Fruit fly (Drosophila melanogaster) whole organism, embryonic: ENCODE measurements around the gene CG31103.

ENCODE experiments used
- ATbp ChIP-seq: fragments of 200-800 bp; sonication (Bioruptor generic); optimal IDR thresholded peaks from 2 replicates; lab custom pipeline; 2017; ENCODE audit warnings: missing biosample characterization, mild to moderate bottlenecking, missing genetic modification characterization, missing genetic modification reagents
- Abd-B ChIP-seq: fragments of 200-800 bp; sonication (Bioruptor generic); optimal IDR thresholded peaks from 2 replicates; lab custom pipeline; 2018; ENCODE audit warnings: missing biosample characterization, mild to moderate bottlenecking, missing genetic modification characterization, moderate library complexity
- CG10654 ChIP-seq: fragments of 200-800 bp; sonication (Bioruptor generic); optimal IDR thresholded peaks from 2 replicates; lab custom pipeline; 2016; ENCODE audit warnings: missing biosample characterization, missing genetic modification characterization
- CG11398 ChIP-seq: fragments of 200-800 bp; sonication (Bioruptor generic); optimal IDR thresholded peaks from 2 replicates; lab custom pipeline; 2016; ENCODE audit warnings: missing biosample characterization, missing genetic modification characterization
- CG11456 ChIP-seq: fragments of 200-800 bp; sonication (Bioruptor generic); IDR thresholded peaks from 3 replicates; pipeline ENCODE4 v1.3.6; 2022; ENCODE audit warnings: missing biosample characterization, missing genetic modification characterization
- CG12236 ChIP-seq: fragments of 200-800 bp; sonication (Bioruptor generic); optimal IDR thresholded peaks from 2 replicates; lab custom pipeline; 2016; ENCODE audit warnings: missing biosample characterization, missing genetic modification characterization
- CG12299 ChIP-seq: fragments of 200-800 bp; sonication (Bioruptor generic); optimal IDR thresholded peaks from 2 replicates; lab custom pipeline; 2018; ENCODE audit warnings: missing biosample characterization, mild to moderate bottlenecking, missing genetic modification characterization
- CG12744 ChIP-seq: fragments of 200-800 bp; sonication (Bioruptor generic); optimal IDR thresholded peaks from 2 replicates; lab custom pipeline; 2016; ENCODE audit warnings: missing biosample characterization, missing genetic modification characterization
- CG14710 ChIP-seq: fragments of 200-800 bp; sonication (Bioruptor generic); optimal IDR thresholded peaks from 3 replicates; lab custom pipeline; 2019; ENCODE audit warnings: missing biosample characterization, mild to moderate bottlenecking, missing genetic modification characterization, moderate library complexity
- CG15269 ChIP-seq: fragments of 200-800 bp; sonication (Bioruptor generic); optimal IDR thresholded peaks from 2 replicates; lab custom pipeline; 2018; ENCODE audit warnings: missing biosample characterization, mild to moderate bottlenecking, missing genetic modification characterization, moderate library complexity
- CG1602 ChIP-seq: fragments of 200-800 bp; sonication (Bioruptor generic); optimal IDR thresholded peaks from 3 replicates; lab custom pipeline; 2016; ENCODE audit warnings: missing biosample characterization, missing genetic modification characterization
- CG1647 ChIP-seq: fragments of 200-800 bp; sonication (Bioruptor generic); optimal IDR thresholded peaks from 3 replicates; lab custom pipeline; 2016; ENCODE audit warnings: missing biosample characterization, missing genetic modification characterization
- CG17829 ChIP-seq: fragments of 200-800 bp; optimal IDR thresholded peaks from 2 replicates; lab custom pipeline; 2019; ENCODE audit warnings: missing biosample characterization, mild to moderate bottlenecking, missing genetic modification characterization, moderate library complexity
- CG30020 ChIP-seq: fragments of 200-800 bp; optimal IDR thresholded peaks from 2 replicates; lab custom pipeline; 2019; ENCODE audit warnings: missing biosample characterization, mild to moderate bottlenecking, missing genetic modification characterization, moderate library complexity
- CG3407 ChIP-seq: fragments of 200-800 bp; sonication (Bioruptor generic); optimal IDR thresholded peaks from 2 replicates; lab custom pipeline; 2018; ENCODE audit warnings: missing biosample characterization, mild to moderate bottlenecking, missing genetic modification characterization
- CG42726 ChIP-seq: fragments of 200-800 bp; sonication (Bioruptor generic); IDR thresholded peaks from 2 replicates; pipeline ENCODE4 v1.3.6; 2022; ENCODE audit warnings: missing biosample characterization, missing genetic modification characterization; ENCODE audit not compliant: partially characterized antibody
- CG4820 ChIP-seq: fragments of 200-800 bp; sonication (Bioruptor generic); optimal IDR thresholded peaks from 3 replicates; lab custom pipeline; 2016; ENCODE audit warnings: missing biosample characterization, missing genetic modification characterization
- CG6813 ChIP-seq: fragments of 200-800 bp; sonication (Bioruptor generic); optimal IDR thresholded peaks from 2 replicates; lab custom pipeline; 2017; ENCODE audit warnings: missing biosample characterization, missing genetic modification characterization, mild to moderate bottlenecking, moderate library complexity, missing genetic modification reagents
- CG7357 ChIP-seq: fragments of 200-800 bp; sonication (Bioruptor generic); IDR thresholded peaks from 3 replicates; pipeline ENCODE4 v1.3.6; 2022; ENCODE audit warnings: missing biosample characterization, missing genetic modification characterization
- CG7556 ChIP-seq: fragments of 200-800 bp; sonication (Bioruptor generic); optimal IDR thresholded peaks from 2 replicates; lab custom pipeline; 2017; ENCODE audit warnings: missing biosample characterization, mild to moderate bottlenecking, missing genetic modification characterization
- CG8924 ChIP-seq: fragments of 200-800 bp; optimal IDR thresholded peaks from 3 replicates; lab custom pipeline; 2019; ENCODE audit warnings: missing biosample characterization, mild to moderate bottlenecking, missing genetic modification characterization, moderate library complexity
- Chrac-16 ChIP-seq: fragments of 200-800 bp; sonication (Bioruptor generic); optimal IDR thresholded peaks from 3 replicates; lab custom pipeline; 2016; ENCODE audit warnings: missing biosample characterization, missing genetic modification characterization
- CkIIα-i1 ChIP-seq: fragments of 200-800 bp; sonication (Bioruptor generic); IDR thresholded peaks from 2 replicates; pipeline ENCODE4 v1.3.6; 2022; ENCODE audit warnings: missing biosample characterization, missing genetic modification characterization
- Fer3 ChIP-seq: fragments of 200-800 bp; sonication (Bioruptor generic); optimal IDR thresholded peaks from 2 replicates; lab custom pipeline; 2018; ENCODE audit warnings: missing biosample characterization, mild to moderate bottlenecking, missing genetic modification characterization, moderate library complexity
- Hmr ChIP-seq: fragments of 200-800 bp; sonication (Bioruptor generic); optimal IDR thresholded peaks from 3 replicates; lab custom pipeline; 2017; ENCODE audit warnings: mild to moderate bottlenecking, missing biosample characterization, missing genetic modification reagents, missing genetic modification characterization
- Lpt ChIP-seq: fragments of >200 bp; optimal IDR thresholded peaks from 2 replicates; lab custom pipeline; 2018; ENCODE audit warnings: missing biosample characterization, missing genetic modification characterization
- Max ChIP-seq: fragments of 200-800 bp; sonication (Bioruptor generic); optimal IDR thresholded peaks from 2 replicates; lab custom pipeline; 2016; ENCODE audit warnings: missing biosample characterization, mild to moderate bottlenecking, missing genetic modification characterization
- Med ChIP-seq: fragments of 200-800 bp; sonication (Bioruptor generic); peaks from one replicate; lab custom pipeline; 2016; ENCODE audit warnings: missing biosample characterization, missing genetic modification characterization, mild to moderate bottlenecking, inconsistent platforms, moderate library complexity
- Spps ChIP-seq: fragments of 200-800 bp; sonication (Bioruptor generic); optimal IDR thresholded peaks from 2 replicates; lab custom pipeline; 2018; ENCODE audit warnings: missing biosample characterization, mild to moderate bottlenecking, missing genetic modification characterization
- Ssrp ChIP-seq: fragments of 200-800 bp; sonication (Bioruptor generic); optimal IDR thresholded peaks from 2 replicates; lab custom pipeline; 2018; ENCODE audit warnings: missing biosample characterization, mild to moderate bottlenecking, missing genetic modification characterization, moderate library complexity
- TFAM ChIP-seq: fragments of 200-800 bp; sonication (Bioruptor generic); optimal IDR thresholded peaks from 2 replicates; lab custom pipeline; 2017; ENCODE audit warnings: missing biosample characterization, missing genetic modification characterization, inconsistent platforms
- az2 ChIP-seq: fragments of 200-800 bp; sonication (Bioruptor generic); optimal IDR thresholded peaks from 3 replicates; lab custom pipeline; 2016; ENCODE audit warnings: missing biosample characterization, missing genetic modification characterization
- chif ChIP-seq, 2 experiments: fragments of 200-800 bp; sonication (Bioruptor generic); optimal IDR thresholded peaks; 3 replicates each; lab custom pipeline; 2016; ENCODE audit warnings: missing biosample characterization in 2 of 2, missing genetic modification characterization in 2 of 2
- dimm ChIP-seq: fragments of 200-800 bp; sonication (Bioruptor generic); IDR thresholded peaks from 2 replicates; pipeline ENCODE4 v1.3.6; 2022; ENCODE audit warnings: missing biosample characterization, missing genetic modification characterization
- gsb-n ChIP-seq: fragments of 200-800 bp; sonication (Bioruptor generic); optimal IDR thresholded peaks from 3 replicates; lab custom pipeline; 2018; ENCODE audit warnings: missing biosample characterization, mild to moderate bottlenecking, missing genetic modification characterization
- ham ChIP-seq: fragments of 200-800 bp; sonication (Bioruptor generic); IDR thresholded peaks from 2 replicates; pipeline ENCODE4 v1.3.6; 2022; ENCODE audit warnings: missing biosample characterization, missing genetic modification characterization
- hth ChIP-seq: fragments of >200 bp; optimal IDR thresholded peaks from 2 replicates; lab custom pipeline; 2017; ENCODE audit warnings: inconsistent platforms
- inv ChIP-seq: fragments of 200-800 bp; sonication (Bioruptor generic); IDR thresholded peaks from 2 replicates; pipeline ENCODE4 v1.3.6; 2022; ENCODE audit warnings: missing biosample characterization, missing genetic modification characterization; ENCODE audit not compliant: partially characterized antibody
- ken ChIP-seq: fragments of 200-800 bp; sonication (Bioruptor generic); IDR thresholded peaks from 3 replicates; pipeline ENCODE4 v1.3.6; 2022; ENCODE audit warnings: missing biosample characterization, missing genetic modification characterization
- lov ChIP-seq, 2 experiments: fragments of 200-800 bp in 1 of 2; fragments of >200 bp in 1 of 2; sonication (Bioruptor generic) in 1 of 2; IDR thresholded peaks in 1 of 2; optimal IDR thresholded peaks in 1 of 2; 2 replicates in 1 of 2; 3 replicates in 1 of 2; pipeline versions ENCODE4 v1.3.6 to Lab custom; 2017 to 2022; ENCODE audit warnings: missing biosample characterization in 1 of 2, missing genetic modification characterization in 1 of 2
- pfk ChIP-seq: fragments of 200-800 bp; sonication (Bioruptor generic); optimal IDR thresholded peaks from 2 replicates; lab custom pipeline; 2018; ENCODE audit warnings: missing biosample characterization, mild to moderate bottlenecking, missing genetic modification characterization, moderate library complexity
- so ChIP-seq: fragments of 200-800 bp; sonication (Bioruptor generic); IDR thresholded peaks from 3 replicates; pipeline ENCODE4 v1.3.6; 2022; ENCODE audit warnings: missing biosample characterization, missing genetic modification characterization
- sqz ChIP-seq: fragments of 200-800 bp; sonication (Bioruptor generic); optimal IDR thresholded peaks from 3 replicates; lab custom pipeline; 2018; ENCODE audit warnings: missing biosample characterization, mild to moderate bottlenecking, missing genetic modification characterization
- tin ChIP-seq: fragments of 200-800 bp; sonication (Bioruptor generic); optimal IDR thresholded peaks from 3 replicates; lab custom pipeline; 2016; ENCODE audit warnings: missing biosample characterization, missing genetic modification characterization
- tll ChIP-seq, 2 experiments: fragments of 200-800 bp in 1 of 2; fragments of >200 bp in 1 of 2; sonication (Bioruptor generic) in 1 of 2; optimal IDR thresholded peaks; 2 replicates each; lab custom pipeline; 2017 to 2019; ENCODE audit warnings: missing biosample characterization in 2 of 2, missing genetic modification characterization in 2 of 2, mild to moderate bottlenecking in 1 of 2, moderate library complexity in 1 of 2
- tna ChIP-seq: fragments of 200-800 bp; sonication (Bioruptor generic); IDR thresholded peaks from 2 replicates; pipeline ENCODE4 v1.3.6; 2022; ENCODE audit warnings: missing biosample characterization, missing genetic modification characterization; ENCODE audit not compliant: partially characterized antibody
- vfl ChIP-seq: fragments of 200-800 bp; sonication (Bioruptor generic); optimal IDR thresholded peaks from 2 replicates; lab custom pipeline; 2016; ENCODE audit warnings: missing biosample characterization, missing genetic modification characterization
- wor ChIP-seq: fragments of 200-800 bp; sonication (Bioruptor generic); IDR thresholded peaks from 2 replicates; pipeline ENCODE4 v1.3.6; 2022; ENCODE audit warnings: missing biosample characterization, missing genetic modification characterization
- zfh1 ChIP-seq: fragments of 200-800 bp; sonication (Bioruptor generic); IDR thresholded peaks from 3 replicates; pipeline ENCODE4 v1.3.6; 2022; ENCODE audit warnings: missing biosample characterization, missing genetic modification characterization

CG31103 gene

dm6 chr3R:25207405-25208003 is 11.6 kb upstream of the CG31103 start (continued):
- TF ChIP-seq CG1602 (GFP tag; lab: Kevin White, UChicago) (peak; percentile 55), Chrac-16 (peak; percentile 68), CG7357 (GFP tag; lab: Robert Waterston, UW) (peak; percentile 69; the same call in 2 of the 3 replicates), hth (lab: Kevin White, UChicago) (no peak), Fer3 (peak; percentile 72), gsb-n (peak; percentile 74), inv (GFP tag; lab: Robert Waterston, UW) (no peak), CG12744 (GFP tag; lab: Kevin White, UChicago) (peak; percentile 30), CG17829 (tag; lab: Kevin White, UChicago) (peak; percentile 82), so (peak; percentile 76; the same call in 1 of the 3 replicates), sqz (GFP tag; lab: Kevin White, UChicago) (peak; percentile 7), Ssrp (peak; percentile 75), CG6813 (GFP tag; lab: Kevin White, UChicago) (peak; percentile 21), CG42726 (GFP tag; lab: Robert Waterston, UW) (no peak), tin (GFP tag; lab: Kevin White, UChicago) (peak; percentile 65), TFAM (GFP tag; lab: Kevin White, UChicago) (no peak), ham (GFP tag; lab: Robert Waterston, UW) (no peak), ken (GFP tag; lab: Robert Waterston, UW) (peak; percentile 66; the same call in 2 of the 3 replicates), CG14710 (tag; lab: Kevin White, UChicago) (peak; percentile 74), CG10654 (GFP tag; lab: Kevin White, UChicago) (peak; percentile 41), CG11456 (GFP tag; lab: Robert Waterston, UW) (peak; percentile 59; the same call in 1 of the 3 replicates), vfl (GFP tag; lab: Kevin White, UChicago) (peak; percentile 10), az2 (GFP tag; lab: Kevin White, UChicago) (peak; percentile 75), CG3407 (peak; percentile 63), lov (optimal IDR thresholded peaks at IDR 0.05; lab: Kevin White, UChicago) (no peak), lov (GFP tag; IDR thresholded peaks at IDR 0.05; lab: Robert Waterston, UW) (0 out of 3 replicates have a peak, but pooled peaks have one; percentile 55), CG8924 (tag; lab: Kevin White, UChicago) (peak; percentile 81), ATbp (GFP tag; lab: Kevin White, UChicago) (peak; percentile 78), Abd-B (GFP tag; lab: Kevin White, UChicago) (peak; percentile 60), Spps (tag; lab: Kevin White, UChicago) (peak; percentile 39), dimm (no peak), zfh1 (GFP tag; lab: Robert Waterston, UW) (peak; percentile 75), Hmr (peak; percentile 74), CG11398 (GFP tag; lab: Kevin White, UChicago) (no peak), wor (GFP tag; lab: Robert Waterston, UW) (peak; percentile 27; the same call in 1 of the 2 replicates), CG12299 (tag; lab: Kevin White, UChicago) (peak; percentile 54), Med (GFP tag; lab: Kevin White, UChicago) (peak; percentile 84), CG30020 (tag; lab: Kevin White, UChicago) (no peak), CG15269 (tag; lab: Kevin White, UChicago) (peak; percentile 87), CG1647 (peak; percentile 40), CG4820 (peak; percentile 66), Max (GFP tag; lab: Kevin White, UChicago) (peak; percentile 54), tna (GFP tag; lab: Robert Waterston, UW) (no peak), CkIIα-i1 (GFP tag; lab: Robert Waterston, UW) (no peak), Lpt (no peak), CG7556 (GFP tag; lab: Kevin White, UChicago) (peak; percentile 74), pfk (GFP tag; lab: Kevin White, UChicago) (no peak), tll (GFP tag; optimal IDR thresholded peaks at IDR 0.05; lab: Kevin White, UChicago) (no peak), chif (GFP tag; optimal IDR thresholded peaks at IDR 0.05; lab: Kevin White, UChicago) (peak in 1 of 2 experiments; percentile 56), CG12236 (GFP tag; lab: Kevin White, UChicago) (peak; percentile 14)
